Fruit fly (Drosophila melanogaster) whole organism, embryonic: Measurements from ENCODE around the gene Hexim.
A peak's percentile ranks its signal among the peaks of the same experiment; 100 is the strongest.

Experiments
- B-H2 ChIP-seq: fragments of 200-800 bp; sonication (Bioruptor generic); optimal IDR thresholded peaks from 2 replicates; lab custom pipeline; 2018; ENCODE audit warnings: missing biosample characterization, mild to moderate bottlenecking, missing genetic modification characterization
- Blimp-1 ChIP-seq: fragments of 200-800 bp; sonication (Bioruptor generic); optimal IDR thresholded peaks from 3 replicates; lab custom pipeline; 2018; ENCODE audit warnings: missing biosample characterization, missing genetic modification characterization, mild to moderate bottlenecking, moderate library complexity, missing genetic modification reagents
- CG10209 ChIP-seq: fragments of 200-800 bp; sonication (Bioruptor generic); optimal IDR thresholded peaks from 3 replicates; lab custom pipeline; 2017; ENCODE audit warnings: missing biosample characterization, mild to moderate bottlenecking, missing genetic modification characterization, missing genetic modification reagents
- CG11093 ChIP-seq: fragments of 200-800 bp; sonication (Bioruptor generic); IDR thresholded peaks from 3 replicates; pipeline ENCODE4 v1.3.6; 2022; ENCODE audit warnings: missing biosample characterization, missing genetic modification characterization
- CG12744 ChIP-seq: fragments of 200-800 bp; sonication (Bioruptor generic); optimal IDR thresholded peaks from 2 replicates; lab custom pipeline; 2016; ENCODE audit warnings: missing biosample characterization, missing genetic modification characterization
- CG13624 ChIP-seq: fragments of 200-800 bp; sonication (Bioruptor generic); optimal IDR thresholded peaks from 2 replicates; lab custom pipeline; 2016; ENCODE audit warnings: missing biosample characterization, missing genetic modification characterization
- CG13894 ChIP-seq: fragments of 200-800 bp; sonication (Bioruptor generic); optimal IDR thresholded peaks from 3 replicates; lab custom pipeline; 2018; ENCODE audit warnings: missing biosample characterization, mild to moderate bottlenecking, missing genetic modification characterization, moderate library complexity
- CG14965 ChIP-seq: fragments of 200-800 bp; sonication (Bioruptor generic); optimal IDR thresholded peaks from 2 replicates; lab custom pipeline; 2016; ENCODE audit warnings: missing biosample characterization, missing genetic modification characterization, borderline replicate concordance
- CG15011 ChIP-seq: fragments of 200-800 bp; sonication (Bioruptor generic); optimal IDR thresholded peaks from 3 replicates; lab custom pipeline; 2018; ENCODE audit warnings: missing biosample characterization, mild to moderate bottlenecking, missing genetic modification characterization
- CG17328 ChIP-seq: fragments of 200-800 bp; sonication (Bioruptor generic); IDR thresholded peaks from 2 replicates; pipeline ENCODE4 v1.3.6; 2022; ENCODE audit warnings: missing biosample characterization, missing genetic modification characterization
- CG18599 ChIP-seq: fragments of 200-800 bp; sonication (Bioruptor generic); optimal IDR thresholded peaks from 3 replicates; lab custom pipeline; 2017; ENCODE audit warnings: missing biosample characterization, missing genetic modification characterization, mild to moderate bottlenecking, moderate library complexity, missing genetic modification reagents
- CG18764 ChIP-seq: fragments of 200-800 bp; sonication (Bioruptor generic); optimal IDR thresholded peaks from 3 replicates; lab custom pipeline; 2016; ENCODE audit warnings: missing biosample characterization, missing genetic modification characterization
- CG2202 ChIP-seq: fragments of 200-800 bp; sonication (Bioruptor generic); optimal IDR thresholded peaks from 2 replicates; lab custom pipeline; 2018; ENCODE audit warnings: missing biosample characterization, mild to moderate bottlenecking, missing genetic modification characterization
- CG32767 ChIP-seq: fragments of 200-800 bp; sonication (Bioruptor generic); IDR thresholded peaks from 2 replicates; pipeline ENCODE4 v1.3.6; 2022; ENCODE audit warnings: missing biosample characterization, missing genetic modification characterization
- CG4360 ChIP-seq: fragments of 200-800 bp; sonication (Bioruptor generic); IDR thresholded peaks from 2 replicates; pipeline ENCODE4 v1.3.6; 2022; ENCODE audit warnings: missing biosample characterization, missing genetic modification characterization
- CG6765 ChIP-seq: fragments of 200-800 bp; sonication (Bioruptor generic); optimal IDR thresholded peaks from 3 replicates; lab custom pipeline; 2017; ENCODE audit warnings: missing biosample characterization, mild to moderate bottlenecking, missing genetic modification characterization
- CG8765 ChIP-seq: fragments of 200-800 bp; sonication (Bioruptor generic); IDR thresholded peaks from 2 replicates; pipeline ENCODE4 v1.3.6; 2022; ENCODE audit warnings: missing biosample characterization, missing genetic modification characterization
- Eip74EF ChIP-seq, 2 experiments: fragments of 200-800 bp in 1 of 2; fragments of >200 bp in 1 of 2; sonication (Bioruptor generic) in 1 of 2; optimal IDR thresholded peaks; 2 replicates each; lab custom pipeline; 2017 to 2019; ENCODE audit warnings: missing biosample characterization in 2 of 2, missing genetic modification characterization in 2 of 2, mild to moderate bottlenecking in 1 of 2, moderate library complexity in 1 of 2
- Ets97D ChIP-seq: fragments of 200-800 bp; sonication (Bioruptor generic); optimal IDR thresholded peaks from 3 replicates; lab custom pipeline; 2016; ENCODE audit warnings: missing biosample characterization, missing genetic modification characterization
- HLH4C ChIP-seq: fragments of 200-800 bp; sonication (Bioruptor generic); IDR thresholded peaks from 3 replicates; pipeline ENCODE4 v1.3.6; 2022; ENCODE audit warnings: missing biosample characterization, missing genetic modification characterization; ENCODE audit not compliant: partially characterized antibody
- Hey ChIP-seq: fragments of 200-800 bp; sonication (Bioruptor generic); optimal IDR thresholded peaks from 3 replicates; lab custom pipeline; 2018; ENCODE audit warnings: missing biosample characterization, mild to moderate bottlenecking, missing genetic modification characterization
- Max ChIP-seq: fragments of 200-800 bp; sonication (Bioruptor generic); optimal IDR thresholded peaks from 2 replicates; lab custom pipeline; 2016; ENCODE audit warnings: missing biosample characterization, mild to moderate bottlenecking, missing genetic modification characterization
- Med ChIP-seq: fragments of 200-800 bp; sonication (Bioruptor generic); peaks from one replicate; lab custom pipeline; 2016; ENCODE audit warnings: missing biosample characterization, missing genetic modification characterization, mild to moderate bottlenecking, inconsistent platforms, moderate library complexity
- Sry-β ChIP-seq: fragments of 200-800 bp; sonication (Bioruptor generic); optimal IDR thresholded peaks from 2 replicates; lab custom pipeline; 2018; ENCODE audit warnings: missing biosample characterization, mild to moderate bottlenecking, missing genetic modification characterization, moderate library complexity
- Ssrp ChIP-seq: fragments of 200-800 bp; sonication (Bioruptor generic); optimal IDR thresholded peaks from 2 replicates; lab custom pipeline; 2018; ENCODE audit warnings: missing biosample characterization, mild to moderate bottlenecking, missing genetic modification characterization, moderate library complexity
- Xrp1 ChIP-seq: fragments of 200-800 bp; sonication (Bioruptor generic); IDR thresholded peaks from 2 replicates; pipeline ENCODE4 v1.3.6; 2022; ENCODE audit warnings: missing biosample characterization, missing genetic modification characterization
- abd-A ChIP-seq: fragments of 200-800 bp; sonication (Bioruptor generic); optimal IDR thresholded peaks from 3 replicates; lab custom pipeline; 2019; ENCODE audit warnings: missing biosample characterization, mild to moderate bottlenecking, missing genetic modification characterization, moderate library complexity
- al ChIP-seq: fragments of 200-800 bp; sonication (Bioruptor generic); IDR thresholded peaks from 2 replicates; pipeline ENCODE4 v1.3.6; 2022; ENCODE audit warnings: missing biosample characterization, missing genetic modification characterization
- cas ChIP-seq: fragments of 200-800 bp; sonication (Bioruptor generic); IDR thresholded peaks from 2 replicates; pipeline ENCODE4 v1.3.6; 2022; ENCODE audit warnings: missing biosample characterization, missing genetic modification characterization
- corto ChIP-seq: fragments of 200-800 bp; sonication (Bioruptor generic); optimal IDR thresholded peaks from 2 replicates; lab custom pipeline; 2016; ENCODE audit warnings: missing biosample characterization, mild to moderate bottlenecking, missing genetic modification characterization, moderate library complexity
- crp ChIP-seq, 2 experiments: fragments of 200-800 bp; sonication (Bioruptor generic); optimal IDR thresholded peaks; 2 replicates in 1 of 2; 3 replicates in 1 of 2; lab custom pipeline; 2017; ENCODE audit warnings: missing biosample characterization in 2 of 2, missing genetic modification characterization in 2 of 2, mild to moderate bottlenecking in 1 of 2, moderate library complexity in 1 of 2
- exex ChIP-seq: fragments of 200-800 bp; sonication (Bioruptor generic); optimal IDR thresholded peaks from 4 replicates; lab custom pipeline; 2018; ENCODE audit warnings: missing biosample characterization, mild to moderate bottlenecking, missing genetic modification characterization, moderate library complexity
- gce ChIP-seq: fragments of 200-800 bp; sonication (Bioruptor generic); IDR thresholded peaks from 3 replicates; pipeline ENCODE4 v1.3.6; 2022; ENCODE audit warnings: missing biosample characterization, missing genetic modification characterization
- grau ChIP-seq: fragments of 200-800 bp; optimal IDR thresholded peaks from 3 replicates; lab custom pipeline; 2019; ENCODE audit warnings: missing biosample characterization, mild to moderate bottlenecking, missing genetic modification characterization, moderate library complexity
- insv ChIP-seq, 2 experiments: fragments of 200-800 bp; sonication (Bioruptor generic); optimal IDR thresholded peaks; 3 replicates each; lab custom pipeline; 2016 to 2018; ENCODE audit warnings: missing biosample characterization in 2 of 2, missing genetic modification characterization in 2 of 2
- nerfin-1 ChIP-seq: fragments of 200-800 bp; sonication (Bioruptor generic); optimal IDR thresholded peaks from 3 replicates; lab custom pipeline; 2019; ENCODE audit warnings: missing biosample characterization, mild to moderate bottlenecking, missing genetic modification characterization, moderate library complexity
- nerfin-2 ChIP-seq: fragments of 200-800 bp; sonication (Bioruptor generic); IDR thresholded peaks from 2 replicates; pipeline ENCODE4 v1.3.6; 2022; ENCODE audit warnings: missing biosample characterization, missing genetic modification characterization; ENCODE audit not compliant: partially characterized antibody
- phol ChIP-seq: fragments of 200-800 bp; sonication (Bioruptor generic); optimal IDR thresholded peaks from 3 replicates; lab custom pipeline; 2018; ENCODE audit warnings: missing biosample characterization, mild to moderate bottlenecking, missing genetic modification characterization, moderate library complexity
- pnt ChIP-seq: fragments of 200-800 bp; sonication (Bioruptor generic); optimal IDR thresholded peaks from 3 replicates; lab custom pipeline; 2016; ENCODE audit warnings: missing biosample characterization, missing genetic modification characterization
- pros ChIP-seq: fragments of 200-800 bp; sonication (Bioruptor generic); optimal IDR thresholded peaks from 3 replicates; lab custom pipeline; 2019; ENCODE audit warnings: missing biosample characterization, mild to moderate bottlenecking, missing genetic modification characterization, moderate library complexity
- pum ChIP-seq: fragments of 200-800 bp; sonication (Bioruptor generic); optimal IDR thresholded peaks from 2 replicates; lab custom pipeline; 2016; ENCODE audit warnings: missing biosample characterization, missing genetic modification characterization
- sd ChIP-seq: fragments of 200-800 bp; sonication (Bioruptor generic); optimal IDR thresholded peaks from 3 replicates; lab custom pipeline; 2018; ENCODE audit warnings: missing biosample characterization, mild to moderate bottlenecking, missing genetic modification characterization, moderate library complexity
- slbo ChIP-seq: fragments of 200-800 bp; sonication (Bioruptor generic); IDR thresholded peaks from 2 replicates; pipeline ENCODE4 v1.3.6; 2022; ENCODE audit warnings: missing biosample characterization, missing genetic modification characterization
- stwl ChIP-seq: fragments of 200-800 bp; sonication (Bioruptor generic); optimal IDR thresholded peaks from 3 replicates; lab custom pipeline; 2018; ENCODE audit warnings: missing biosample characterization, mild to moderate bottlenecking, missing genetic modification characterization, moderate library complexity
- tx ChIP-seq: fragments of 200-800 bp; sonication (Bioruptor generic); optimal IDR thresholded peaks from 2 replicates; lab custom pipeline; 2016; ENCODE audit warnings: missing biosample characterization, missing genetic modification characterization
- zf30C ChIP-seq: fragments of 200-800 bp; sonication (Bioruptor generic); optimal IDR thresholded peaks from 3 replicates; lab custom pipeline; 2018; ENCODE audit warnings: missing biosample characterization, mild to moderate bottlenecking, missing genetic modification characterization
- zfh1 ChIP-seq: fragments of 200-800 bp; sonication (Bioruptor generic); IDR thresholded peaks from 3 replicates; pipeline ENCODE4 v1.3.6; 2022; ENCODE audit warnings: missing biosample characterization, missing genetic modification characterization

Gene Hexim

dm6 chr3R:14679381-14680111, 20.3 kb downstream of the Hexim start (continued):
- peak; percentile 55; the same call in 1 of the 2 replicates for TF ChIP-seq Xrp1 (GFP tag; lab: Robert Waterston, UW)
- peak; percentile 40; the same call in 1 of the 2 replicates for TF ChIP-seq CG8765
- TF ChIP-seq pros = peak; percentile 54
- TF ChIP-seq gce = no peak

- TF ChIP-seq pum (no peak), Med (peak; percentile 61), CG6765 (GFP tag; lab: Kevin White, UChicago) (no peak), HLH4C (GFP tag; lab: Robert Waterston, UW) (no peak), exex (tag; lab: Kevin White, UChicago) (no peak), nerfin-1 (peak; percentile 9), tx (GFP tag; lab: Kevin White, UChicago) (no peak), CG13624 (no peak), CG18599 (no peak), Eip74EF (GFP tag; optimal IDR thresholded peaks at IDR 0.05; lab: Kevin White, UChicago) (peak in 1 of 2 experiments; percentile 21), phol (tag; lab: Kevin White, UChicago) (no peak), crp (GFP tag; optimal IDR thresholded peaks at IDR 0.05; lab: Kevin White, UChicago) (no peak), Blimp-1 (GFP tag; lab: Kevin White, UChicago) (peak; percentile 14), CG4360 (GFP tag; lab: Robert Waterston, UW) (no peak), CG2202 (tag; lab: Kevin White, UChicago) (no peak), cas (GFP tag; lab: Robert Waterston, UW) (no peak), Sry-β (GFP tag; lab: Kevin White, UChicago) (no peak), grau (tag; lab: Kevin White, UChicago) (no peak), Max (GFP tag; lab: Kevin White, UChicago) (no peak), Ssrp (tag; lab: Kevin White, UChicago) (no peak), abd-A (tag; lab: Kevin White, UChicago) (no peak), CG32767 (no peak), CG10209 (GFP tag; lab: Kevin White, UChicago) (peak; percentile 5), corto (GFP tag; lab: Kevin White, UChicago) (peak; percentile 13), CG14965 (GFP tag; lab: Kevin White, UChicago) (no peak), zfh1 (GFP tag; lab: Robert Waterston, UW) (no peak), B-H2 (GFP tag; lab: Kevin White, UChicago) (no peak), zf30C (GFP tag; lab: Kevin White, UChicago) (peak; percentile 7), Ets97D (no peak), insv (GFP tag; optimal IDR thresholded peaks at IDR 0.05; lab: Kevin White, UChicago) (no peak), CG11093 (no peak), CG18764 (no peak), slbo (GFP tag; lab: Robert Waterston, UW) (no peak), stwl (tag; lab: Kevin White, UChicago) (no peak), al (GFP tag; lab: Robert Waterston, UW) (no peak), pnt (GFP tag; lab: Kevin White, UChicago) (no peak), CG17328 (GFP tag; lab: Robert Waterston, UW) (no peak), sd (no peak), CG12744 (no peak), nerfin-2 (GFP tag; lab: Robert Waterston, UW) (no peak), CG15011 (GFP tag; lab: Kevin White, UChicago) (no peak), CG13894 (no peak), Hey (tag; lab: Kevin White, UChicago) (no peak)
Measured at dm6 chr3R:14680112-14680665, 21.0 kb downstream of the Hexim start.
